Worm (Caenorhabditis elegans) whole organism, early embryonic: Measurements from ENCODE around the gene D1022.5.

Experiments used
- B0310.2 ChIP-seq: sonication (generic microtip); optimal IDR thresholded peaks from 2 replicates; lab custom pipeline; 2016; ENCODE audit warnings: mild to moderate bottlenecking, missing genetic modification characterization, missing compliant biosample characterization
- F13C5.2 ChIP-seq: sonication (generic microtip); optimal IDR thresholded peaks from 2 replicates; lab custom pipeline; 2017; ENCODE audit warnings: mild to moderate bottlenecking, missing genetic modification characterization, inconsistent platforms, missing compliant biosample characterization
- aly-1 ChIP-seq: sonication (generic microtip); optimal IDR thresholded peaks from 2 replicates; lab custom pipeline; 2016; ENCODE audit warnings: missing genetic modification characterization, missing compliant biosample characterization
- ama-1 ChIP-seq: fragments of 150-350 bp; optimal IDR thresholded peaks from 2 replicates; lab custom pipeline; 2014
- ceh-13 ChIP-seq: fragments of 200-800 bp; sonication (Bioruptor generic); optimal IDR thresholded peaks from 2 replicates; lab custom pipeline; 2018; ENCODE audit warnings: mild to moderate bottlenecking, missing genetic modification characterization, missing compliant biosample characterization
- ceh-36 ChIP-seq: sonication (generic microtip); optimal IDR thresholded peaks from 2 replicates; lab custom pipeline; 2016; ENCODE audit warnings: missing genetic modification characterization, inconsistent platforms, missing compliant biosample characterization
- ets-7 ChIP-seq: sonication (generic microtip); optimal IDR thresholded peaks from 2 replicates; lab custom pipeline; 2016; ENCODE audit warnings: missing genotype, missing genetic modification characterization, missing compliant biosample characterization
- flt-1 ChIP-seq: fragments of 200-800 bp; sonication (Bioruptor generic); IDR thresholded peaks from 2 replicates; pipeline ENCODE4 v1.3.6; 2022; ENCODE audit warnings: missing genetic modification characterization, missing compliant biosample characterization
- hmbx-1 ChIP-seq: sonication (generic microtip); optimal IDR thresholded peaks from 2 replicates; lab custom pipeline; 2016; ENCODE audit warnings: mild to moderate bottlenecking, missing genetic modification characterization, missing compliant biosample characterization
- hmg-4 ChIP-seq: fragments of 200-800 bp; sonication (Bioruptor generic); optimal IDR thresholded peaks from 2 replicates; lab custom pipeline; 2018; ENCODE audit warnings: mild to moderate bottlenecking, missing genetic modification characterization, missing compliant biosample characterization
- hnd-1 ChIP-seq: sonication (generic microtip); optimal IDR thresholded peaks from 2 replicates; lab custom pipeline; 2016; ENCODE audit warnings: missing genetic modification characterization, missing compliant biosample characterization
- pes-1 ChIP-seq: fragments of 200-800 bp; sonication (Bioruptor generic); IDR thresholded peaks from 2 replicates; pipeline ENCODE4 v1.3.6; 2022; ENCODE audit warnings: missing genetic modification reagents, missing genetic modification characterization, missing compliant biosample characterization
- scrt-1 ChIP-seq: fragments of 200-800 bp; sonication (Bioruptor generic); IDR thresholded peaks from 2 replicates; pipeline ENCODE4 v1.3.6; 2022; ENCODE audit warnings: missing genetic modification characterization, missing compliant biosample characterization
- sea-1 ChIP-seq: fragments of 200-800 bp; sonication (Bioruptor generic); conservative IDR thresholded peaks from 2 replicates; pipeline ENCODE4 v1.3.6; 2022; ENCODE audit warnings: missing genetic modification characterization, missing compliant biosample characterization
- tbx-11 ChIP-seq: fragments of 200-800 bp; sonication (Bioruptor generic); IDR thresholded peaks from 2 replicates; pipeline ENCODE4 v1.3.6; 2022; ENCODE audit warnings: missing genetic modification characterization, missing compliant biosample characterization
- tbx-37 ChIP-seq: fragments of 200-800 bp; sonication (Bioruptor generic); conservative IDR thresholded peaks from 2 replicates; pipeline ENCODE4 v1.3.6; 2022; ENCODE audit warnings: missing genetic modification reagents, missing genetic modification characterization, missing compliant biosample characterization
- tra-4 ChIP-seq: sonication (generic microtip); optimal IDR thresholded peaks from 2 replicates; lab custom pipeline; 2017; ENCODE audit warnings: missing genetic modification characterization, missing compliant biosample characterization

Gene D1022.5

ce11 chrII:7458706-7459105 is at the start of gene D1022.5:
TSS of gene D1022.5 (minus strand) at chrII:7458806.
- TF ChIP-seq scrt-1 (GFP tag; lab: Robert Waterston, UW) (no peak), pes-1 (GFP tag; lab: Robert Waterston, UW) (no peak), tbx-11 (GFP tag; lab: Robert Waterston, UW) (no peak), hnd-1 (no peak), tra-4 (tag; lab: Kevin White, UChicago) (no peak), B0310.2 (tag; lab: Kevin White, UChicago) (no peak), F13C5.2 (tag; lab: Kevin White, UChicago) (no peak), ceh-13 (no peak), hmg-4 (GFP tag; lab: Kevin White, UChicago) (no peak), ceh-36 (tag; lab: Kevin White, UChicago) (no peak), aly-1 (tag; lab: Kevin White, UChicago) (no peak), sea-1 (GFP tag; lab: Robert Waterston, UW) (no peak), ama-1 (lab: Kevin White, UChicago) (no peak), hmbx-1 (no peak), tbx-37 (GFP tag; lab: Robert Waterston, UW) (no peak), flt-1 (no peak)

DNA sequence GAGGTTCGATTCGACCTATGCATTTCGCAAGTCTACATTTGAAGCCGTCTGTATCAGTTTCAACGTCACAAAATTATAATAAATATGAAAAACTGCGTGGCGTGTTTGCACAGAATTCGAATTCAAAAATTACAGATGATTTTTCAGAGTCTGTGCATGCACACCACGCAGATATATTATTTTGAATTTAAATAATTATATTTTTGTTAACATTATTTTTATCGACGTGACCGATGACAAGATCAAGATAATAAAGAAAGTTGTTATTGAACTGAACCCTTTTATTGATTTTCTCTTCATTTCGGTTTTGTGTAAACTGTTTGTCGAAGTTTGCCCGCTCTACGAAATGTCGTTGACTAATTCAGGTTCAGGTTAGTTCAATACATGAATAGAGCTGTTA is 46.4 kb upstream of the D1022.5 start, which contains the start of gene C28F5.1:
Gene C28F5.1, plus strand, starts transcription at position 301 of the 400 bp plus-strand sequence.
- no peak for TF ChIP-seq aly-1 (tag; lab: Kevin White, UChicago)
- TF ChIP-seq pes-1 (GFP tag; lab: Robert Waterston, UW): no peak
- TF ChIP-seq B0310.2 (tag; lab: Kevin White, UChicago): no peak
- TF ChIP-seq ceh-36 (tag; lab: Kevin White, UChicago): no peak

DNA sequence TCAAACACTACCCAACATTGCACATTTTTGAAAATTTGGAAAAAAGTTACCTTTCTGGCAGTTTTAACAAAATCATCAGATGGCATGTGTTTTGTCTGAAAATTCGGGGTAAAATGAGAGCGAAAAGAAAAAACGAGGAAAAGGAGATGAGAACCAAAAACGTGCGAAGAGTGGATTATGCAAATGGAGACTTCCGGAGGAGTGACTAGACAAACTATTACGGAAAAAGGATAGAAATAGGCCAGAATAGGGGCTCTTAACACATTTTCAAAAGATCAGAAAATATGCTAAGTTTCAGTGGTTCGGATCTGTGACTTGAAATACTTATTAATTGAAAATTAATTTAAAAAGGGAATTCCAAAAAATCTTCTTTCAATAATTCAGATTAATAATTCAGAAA is 40.8 kb upstream of the D1022.5 start, which contains the start of gene srab-14:
Gene srab-14, minus strand, starts transcription at position 101 of the 400 bp plus-strand sequence.
- no peak for TF ChIP-seq ceh-13
- TF ChIP-seq flt-1: no peak
- no peak for TF ChIP-seq B0310.2 (tag; lab: Kevin White, UChicago)
- no peak for TF ChIP-seq ama-1 (lab: Kevin White, UChicago)
- no peak for TF ChIP-seq ets-7 (tag; lab: Kevin White, UChicago)
- no peak for TF ChIP-seq scrt-1 (GFP tag; lab: Robert Waterston, UW)
- no peak for TF ChIP-seq hmbx-1
- TF ChIP-seq F13C5.2 (tag; lab: Kevin White, UChicago): no peak
- no peak for TF ChIP-seq sea-1 (GFP tag; lab: Robert Waterston, UW)
- no peak for TF ChIP-seq hnd-1
- no peak for TF ChIP-seq tbx-11 (GFP tag; lab: Robert Waterston, UW)
- no peak for TF ChIP-seq pes-1 (GFP tag; lab: Robert Waterston, UW)
- no peak for TF ChIP-seq tbx-37 (GFP tag; lab: Robert Waterston, UW)
- TF ChIP-seq aly-1 (tag; lab: Kevin White, UChicago): no peak

- TF ChIP-seq tra-4 (tag; lab: Kevin White, UChicago): no peak
- no peak for TF ChIP-seq hmbx-1
- no peak for TF ChIP-seq ceh-13
- no peak for TF ChIP-seq tbx-37 (GFP tag; lab: Robert Waterston, UW)
- TF ChIP-seq tbx-11 (GFP tag; lab: Robert Waterston, UW): no peak
- TF ChIP-seq scrt-1 (GFP tag; lab: Robert Waterston, UW): no peak
Measured at ce11 chrII:7496070-7496469, 37.5 kb upstream of the D1022.5 start, which contains the start of gene spi-1. TSS of gene spi-1 (plus strand) at chrII:7496247.

DNA sequence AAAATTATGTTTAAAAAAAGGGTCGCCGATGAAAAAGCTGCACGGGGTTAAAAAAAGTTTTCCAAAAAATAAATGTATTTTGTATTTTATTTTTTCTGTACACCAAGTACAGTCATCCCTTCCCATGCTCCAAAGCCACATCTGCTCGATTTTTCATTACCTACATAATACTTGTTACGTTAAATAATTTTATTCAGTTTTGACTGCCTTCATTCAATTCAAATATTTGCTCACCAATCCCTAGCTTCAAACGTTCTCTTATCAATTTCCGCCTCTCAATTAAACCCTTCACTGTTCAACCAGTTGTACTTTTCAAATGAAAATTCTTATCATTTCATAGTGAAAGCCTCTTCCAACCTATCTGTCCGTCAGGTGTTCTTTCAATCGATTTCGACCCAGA is 35.5 kb upstream of the D1022.5 start, which contains the start of gene R10H1.1:
Gene R10H1.1, plus strand, starts transcription at position 301 of the 400 bp plus-strand sequence.
- no peak for TF ChIP-seq ceh-13
- TF ChIP-seq hnd-1: no peak
- no peak for TF ChIP-seq B0310.2 (tag; lab: Kevin White, UChicago)
- TF ChIP-seq tbx-11 (GFP tag; lab: Robert Waterston, UW): no peak
- no peak for TF ChIP-seq pes-1 (GFP tag; lab: Robert Waterston, UW)
- TF ChIP-seq F13C5.2 (tag; lab: Kevin White, UChicago): no peak
- TF ChIP-seq ceh-36 (tag; lab: Kevin White, UChicago): no peak
- no peak for TF ChIP-seq sea-1 (GFP tag; lab: Robert Waterston, UW)
- no peak for TF ChIP-seq tbx-37 (GFP tag; lab: Robert Waterston, UW)
- no peak for TF ChIP-seq hmbx-1
- no peak for TF ChIP-seq flt-1
- TF ChIP-seq aly-1 (tag; lab: Kevin White, UChicago): no peak
- no peak for TF ChIP-seq ets-7 (tag; lab: Kevin White, UChicago)
- TF ChIP-seq ama-1 (lab: Kevin White, UChicago): no peak

DNA sequence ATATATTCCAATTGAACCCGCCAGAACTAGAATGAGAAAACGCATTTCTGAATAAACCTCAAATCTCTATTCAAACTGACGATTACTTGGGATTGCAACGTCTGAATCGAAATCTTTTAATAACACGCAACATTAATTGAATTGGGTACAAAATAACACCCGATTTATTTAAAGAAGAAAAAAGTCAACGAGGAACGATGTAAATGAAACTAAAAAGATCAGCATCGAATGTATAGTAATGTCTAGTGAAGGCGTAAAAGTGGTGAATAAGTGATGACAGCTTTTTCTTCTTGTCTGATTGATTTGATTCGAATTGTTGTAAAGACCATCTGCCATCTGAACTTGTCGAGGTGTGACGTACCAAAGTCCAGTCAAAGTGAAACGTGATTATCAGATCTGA is 35.0 kb upstream of the D1022.5 start, which contains the start of gene nas-23:
Gene nas-23, minus strand, starts transcription at position 101 of the 400 bp plus-strand sequence.
- TF ChIP-seq F13C5.2 (tag; lab: Kevin White, UChicago) (no peak), ceh-36 (tag; lab: Kevin White, UChicago) (no peak), sea-1 (GFP tag; lab: Robert Waterston, UW) (no peak), tra-4 (tag; lab: Kevin White, UChicago) (no peak)

DNA sequence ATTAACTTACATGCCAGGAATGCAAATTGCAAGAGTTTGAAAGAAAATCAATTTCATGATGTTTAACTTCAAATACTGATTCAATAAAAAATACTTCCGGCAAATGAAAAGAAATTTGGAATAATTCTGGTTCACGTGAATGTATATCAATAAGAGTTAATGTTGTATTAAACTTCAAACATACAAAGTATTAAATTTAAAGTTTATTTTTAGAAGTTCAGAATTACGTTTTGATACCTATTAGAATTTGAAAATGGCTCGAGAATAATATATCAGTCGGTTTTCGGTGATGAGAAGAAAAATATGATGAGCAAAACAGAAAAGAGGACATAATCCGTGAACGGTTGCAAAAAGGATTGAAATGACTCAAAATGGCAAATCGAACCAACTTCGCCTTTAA is 31.0 kb upstream of the D1022.5 start, which contains the start of gene D1022.9:
Gene D1022.9, minus strand, starts transcription at position 101 of the 400 bp plus-strand sequence.
- TF ChIP-seq sea-1 (GFP tag; lab: Robert Waterston, UW) (no peak), F13C5.2 (tag; lab: Kevin White, UChicago) (no peak), tbx-11 (GFP tag; lab: Robert Waterston, UW) (no peak), pes-1 (GFP tag; lab: Robert Waterston, UW) (no peak), ets-7 (tag; lab: Kevin White, UChicago) (no peak), tbx-37 (GFP tag; lab: Robert Waterston, UW) (no peak), aly-1 (tag; lab: Kevin White, UChicago) (no peak), flt-1 (no peak), scrt-1 (GFP tag; lab: Robert Waterston, UW) (no peak), hmbx-1 (no peak), hmg-4 (GFP tag; lab: Kevin White, UChicago) (no peak), ceh-13 (no peak)
